Worm (Caenorhabditis elegans): ENCODE results near the gene W10C4.1.

- no peak for TF ChIP-seq T22C8.4 (GFP tag; IDR thresholded peaks at IDR 0.05)
- no peak for TF ChIP-seq med-1 (GFP tag; optimal IDR thresholded peaks at IDR 0.05; ENCODE audit: insufficient read depth)
- TF ChIP-seq cog-1 (tag; optimal IDR thresholded peaks at IDR 0.05) = no peak
- TF ChIP-seq ztf-23 (GFP tag; IDR thresholded peaks at IDR 0.05) = no peak
- no peak for TF ChIP-seq flt-1 (GFP tag; IDR thresholded peaks at IDR 0.05)
- TF ChIP-seq klf-2 (GFP tag; conservative IDR thresholded peaks at IDR 0.05) = no peak
- no peak for TF ChIP-seq ref-1 (GFP tag; conservative IDR thresholded peaks at IDR 0.05)
- no peak for TF ChIP-seq tab-1 (GFP tag; IDR thresholded peaks at IDR 0.05)
These were observed 31.2 kb downstream of the W10C4.1 start, which contains the start of gene clec-148 for ce11 chrIII:175733-176132.

All from whole organism, midembryonic.